Worm (Caenorhabditis elegans) whole organism, young adult: ENCODE data around the gene gskl-1.

ENCODE experiments used
- F33H1.4 ChIP-seq: fragments of 200-800 bp; sonication (Bioruptor generic); IDR thresholded peaks from 2 replicates; pipeline ENCODE4 v1.3.6; 2022; ENCODE audit warnings: missing genetic modification reagents, missing genetic modification characterization, missing compliant biosample characterization
- F57C9.4 ChIP-seq: sonication (generic microtip); optimal IDR thresholded peaks from 2 replicates; lab custom pipeline; 2017; ENCODE audit warnings: mild to moderate bottlenecking, missing genetic modification characterization, missing compliant biosample characterization
- K12H6.12 ChIP-seq: fragments of 200-800 bp; sonication (Bioruptor generic); optimal IDR thresholded peaks from 2 replicates; lab custom pipeline; 2018; ENCODE audit warnings: mild to moderate bottlenecking, missing genetic modification characterization, missing compliant biosample characterization
- Y53G8AR.9 ChIP-seq: fragments of 200-800 bp; sonication (Bioruptor generic); conservative IDR thresholded peaks from 2 replicates; pipeline ENCODE4 v1.3.6; 2022; ENCODE audit warnings: missing genetic modification reagents, missing genetic modification characterization, missing compliant biosample characterization
- Y79H2A.3 ChIP-seq: fragments of 200-800 bp; sonication (Bioruptor generic); conservative IDR thresholded peaks from 2 replicates; pipeline ENCODE4 v1.3.6; 2022; ENCODE audit warnings: missing genetic modification reagents, missing genetic modification characterization, missing compliant biosample characterization
- ama-1 ChIP-seq, 3 experiments: fragments of 150-350 bp in 1 of 3; sonication (generic microtip) in 2 of 3; optimal IDR thresholded peaks; 2 replicates each; lab custom pipeline; 2014 to 2018; ENCODE audit warnings: missing biosample characterization in 2 of 3, missing genetic modification characterization in 2 of 3, missing genetic modification reagents in 2 of 3
- aptf-2 ChIP-seq: fragments of 200-800 bp; sonication (Bioruptor generic); conservative IDR thresholded peaks from 2 replicates; pipeline ENCODE4 v1.3.6; 2022; ENCODE audit warnings: missing genetic modification reagents, missing genetic modification characterization, missing compliant biosample characterization
- attf-3 ChIP-seq: fragments of 200-800 bp; sonication (Bioruptor generic); conservative IDR thresholded peaks from 2 replicates; pipeline ENCODE4 v1.3.6; 2022; ENCODE audit warnings: missing genetic modification reagents, missing genetic modification characterization, missing compliant biosample characterization
- attf-5 ChIP-seq: fragments of 200-800 bp; sonication (Bioruptor generic); optimal IDR thresholded peaks from 2 replicates; lab custom pipeline; 2018; ENCODE audit warnings: mild to moderate bottlenecking, missing genetic modification characterization, missing compliant biosample characterization
- attf-6 ChIP-seq: fragments of 200-800 bp; sonication (Bioruptor generic); IDR thresholded peaks from 2 replicates; pipeline ENCODE4 v1.3.6; 2022; ENCODE audit warnings: missing genetic modification reagents, missing genetic modification characterization, missing compliant biosample characterization
- cebp-1 ChIP-seq, 2 experiments: fragments of 200-800 bp in 1 of 2; sonication (Bioruptor generic) in 1 of 2; sonication (generic microtip) in 1 of 2; IDR thresholded peaks in 1 of 2; optimal IDR thresholded peaks in 1 of 2; 2 replicates each; pipeline versions ENCODE4 v1.3.6 to Lab custom; 2017 to 2022; ENCODE audit warnings: missing compliant biosample characterization in 2 of 2, missing genetic modification characterization in 2 of 2, mild to moderate bottlenecking in 1 of 2, missing genetic modification reagents in 1 of 2, moderate library complexity in 1 of 2
- cebp-2 ChIP-seq: fragments of 200-800 bp; sonication (Bioruptor generic); IDR thresholded peaks from 2 replicates; pipeline ENCODE4 v1.3.6; 2022; ENCODE audit warnings: missing genetic modification characterization, missing compliant biosample characterization
- ceh-27 ChIP-seq: fragments of 200-800 bp; sonication (Bioruptor generic); optimal IDR thresholded peaks from 2 replicates; lab custom pipeline; 2018; ENCODE audit warnings: mild to moderate bottlenecking, missing genetic modification characterization, moderate library complexity, missing compliant biosample characterization
- die-1 ChIP-seq: sonication (generic microtip); optimal IDR thresholded peaks from 2 replicates; lab custom pipeline; 2016; ENCODE audit warnings: missing genotype, mild to moderate bottlenecking, missing genetic modification characterization, missing compliant biosample characterization
- dox-1 ChIP-seq: fragments of 200-800 bp; sonication (Bioruptor generic); IDR thresholded peaks from 2 replicates; pipeline ENCODE4 v1.3.6; 2022; ENCODE audit warnings: missing genetic modification reagents, missing genetic modification characterization, missing compliant biosample characterization
- egl-44 ChIP-seq: fragments of 200-800 bp; sonication (Bioruptor generic); IDR thresholded peaks from 2 replicates; pipeline ENCODE4 v1.3.6; 2022; ENCODE audit warnings: missing genetic modification reagents, missing genetic modification characterization, missing compliant biosample characterization
- ets-4 ChIP-seq: fragments of 200-800 bp; sonication (Bioruptor generic); optimal IDR thresholded peaks from 2 replicates; lab custom pipeline; 2018; ENCODE audit warnings: mild to moderate bottlenecking, missing genetic modification characterization, missing compliant biosample characterization
- fkh-3 ChIP-seq: sonication (generic microtip); optimal IDR thresholded peaks from 2 replicates; lab custom pipeline; 2016; ENCODE audit warnings: mild to moderate bottlenecking, missing genetic modification characterization, missing compliant biosample characterization
- gei-17 ChIP-seq: fragments of 200-800 bp; sonication (Bioruptor generic); optimal IDR thresholded peaks from 2 replicates; lab custom pipeline; 2018; ENCODE audit warnings: mild to moderate bottlenecking, missing genetic modification characterization, missing compliant biosample characterization
- hlh-26 ChIP-seq: fragments of 200-800 bp; sonication (Bioruptor generic); conservative IDR thresholded peaks from 2 replicates; pipeline ENCODE4 v1.3.6; 2022; ENCODE audit warnings: missing genetic modification reagents, missing genetic modification characterization, missing compliant biosample characterization
- hmg-1.2 ChIP-seq: fragments of 200-800 bp; sonication (Bioruptor generic); IDR thresholded peaks from 2 replicates; pipeline ENCODE4 v1.3.6; 2022; ENCODE audit warnings: missing genetic modification reagents, missing genetic modification characterization, missing compliant biosample characterization
- hmg-20 ChIP-seq: fragments of 200-800 bp; sonication (Bioruptor generic); IDR thresholded peaks from 2 replicates; pipeline ENCODE4 v1.3.6; 2022; ENCODE audit warnings: missing genetic modification reagents, missing genetic modification characterization, missing compliant biosample characterization
- lag-1 ChIP-seq: fragments of 200-800 bp; sonication (Bioruptor generic); IDR thresholded peaks from 2 replicates; pipeline ENCODE4 v1.3.6; 2022; ENCODE audit warnings: missing genetic modification reagents, missing genetic modification characterization, missing compliant biosample characterization
- lin-26 ChIP-seq: fragments of 200-800 bp; sonication (Bioruptor generic); IDR thresholded peaks from 2 replicates; pipeline ENCODE4 v1.3.6; 2022; ENCODE audit warnings: missing genetic modification reagents, missing genetic modification characterization, missing compliant biosample characterization
- lin-54 ChIP-seq: fragments of 200-800 bp; sonication (Bioruptor generic); optimal IDR thresholded peaks from 2 replicates; lab custom pipeline; 2018; ENCODE audit warnings: mild to moderate bottlenecking, missing genetic modification characterization, missing compliant biosample characterization
- lir-1 ChIP-seq: fragments of 200-800 bp; sonication (Bioruptor generic); conservative IDR thresholded peaks from 2 replicates; pipeline ENCODE4 v1.3.6; 2022; ENCODE audit warnings: missing genetic modification reagents, missing genetic modification characterization, missing compliant biosample characterization
- lsl-1 ChIP-seq: fragments of 200-800 bp; sonication (Bioruptor generic); optimal IDR thresholded peaks from 2 replicates; lab custom pipeline; 2018; ENCODE audit warnings: mild to moderate bottlenecking, missing genetic modification characterization, moderate library complexity, missing compliant biosample characterization
- madf-10 ChIP-seq: sonication (generic microtip); optimal IDR thresholded peaks from 2 replicates; lab custom pipeline; 2016; ENCODE audit warnings: mild to moderate bottlenecking, missing genetic modification characterization, missing compliant biosample characterization
- mxl-1 ChIP-seq: sonication (generic microtip); optimal IDR thresholded peaks from 2 replicates; lab custom pipeline; 2016; ENCODE audit warnings: missing genetic modification characterization, missing compliant biosample characterization
- nhr-80 ChIP-seq: sonication (generic microtip); optimal IDR thresholded peaks from 2 replicates; lab custom pipeline; 2016; ENCODE audit warnings: missing genetic modification characterization, missing compliant biosample characterization
- pbrm-1 ChIP-seq: fragments of 200-800 bp; sonication (Bioruptor generic); IDR thresholded peaks from 2 replicates; pipeline ENCODE4 v1.3.6; 2022; ENCODE audit warnings: missing genetic modification reagents, missing genetic modification characterization, missing compliant biosample characterization
- pha-4 ChIP-seq: fragments of 150-350 bp; sonication (generic microtip); optimal IDR thresholded peaks from 2 replicates; lab custom pipeline; 2014; ENCODE audit warnings: missing biosample characterization, missing genetic modification reagents, missing genetic modification characterization
- snpc-1.1 ChIP-seq: sonication (generic microtip); optimal IDR thresholded peaks from 2 replicates; lab custom pipeline; 2017; ENCODE audit warnings: missing genetic modification characterization, mild to moderate bottlenecking, missing compliant biosample characterization, antibody characterized with exemption, moderate library complexity, missing genotype, missing genetic modification reagents; ENCODE audit not compliant: insufficient read depth
- tbp1 ChIP-seq: fragments of 200-800 bp; sonication (Bioruptor generic); optimal IDR thresholded peaks from 2 replicates; lab custom pipeline; 2018; ENCODE audit warnings: mild to moderate bottlenecking, missing genetic modification characterization, missing compliant biosample characterization
- unc-130 ChIP-seq: sonication (generic microtip); optimal IDR thresholded peaks from 2 replicates; lab custom pipeline; 2016; ENCODE audit warnings: missing genetic modification reagents, missing genetic modification characterization, missing compliant biosample characterization
- xnd-1 ChIP-seq: sonication (generic microtip); optimal IDR thresholded peaks from 2 replicates; lab custom pipeline; 2016; ENCODE audit warnings: missing genotype, missing genetic modification reagents, missing genetic modification characterization, missing compliant biosample characterization
- zim-3 ChIP-seq: sonication (generic microtip); optimal IDR thresholded peaks from 2 replicates; lab custom pipeline; 2017; ENCODE audit warnings: mild to moderate bottlenecking, missing genetic modification characterization, moderate library complexity, missing compliant biosample characterization

The gskl-1 gene

ce11 chrII:10949383-10949782 lies 2.0 kb downstream of the gskl-1 start:
- TF ChIP-seq attf-5 (no peak), cebp-1 (GFP tag; IDR thresholded peaks at IDR 0.05; lab: Robert Waterston, UW) (no peak), cebp-1 (tag; optimal IDR thresholded peaks at IDR 0.05; lab: Kevin White, UChicago) (peak; percentile 56), nhr-80 (tag; lab: Kevin White, UChicago) (peak; percentile 58), ama-1 (optimal IDR thresholded peaks at IDR 0.05; lab: Kevin White, UChicago) (no peak), ama-1 (GFP tag; optimal IDR thresholded peaks at IDR 0.05; lab: Kevin White, UChicago) (no peak), unc-130 (GFP tag; lab: Kevin White, UChicago) (no peak), F33H1.4 (no peak), F57C9.4 (tag; lab: Kevin White, UChicago) (no peak)

ce11 chrII:10950107-10950679 lies 2.8 kb downstream of the gskl-1 start, which contains the start of gene gst-5:
Gene gst-5 (plus strand): TSS chrII:10950352.
- TF ChIP-seq dox-1 (GFP tag; lab: Robert Waterston, UW): peak; percentile 45; the same call in 1 of the 2 replicates
- no peak for TF ChIP-seq lag-1 (GFP tag; lab: Robert Waterston, UW)
- TF ChIP-seq mxl-1: no peak
- TF ChIP-seq Y53G8AR.9: no peak
- no peak for TF ChIP-seq lin-54
- no peak for TF ChIP-seq madf-10
- peak; percentile 2 for TF ChIP-seq tbp1
- TF ChIP-seq lin-26: 0 out of 2 replicates have a peak, but pooled peaks have one; percentile 13
- TF ChIP-seq hmg-1.2 (GFP tag; lab: Robert Waterston, UW): peak; percentile 24; the same call in 1 of the 2 replicates
- TF ChIP-seq nhr-80 (tag; lab: Kevin White, UChicago): peak; percentile 9
- TF ChIP-seq cebp-2 (GFP tag; lab: Robert Waterston, UW): no peak
- TF ChIP-seq hlh-26: no peak
- TF ChIP-seq attf-3 (GFP tag; lab: Robert Waterston, UW): no peak
- TF ChIP-seq xnd-1 (tag; lab: Kevin White, UChicago): no peak
- TF ChIP-seq Y79H2A.3 (GFP tag; lab: Robert Waterston, UW): no peak
- no peak for TF ChIP-seq zim-3
- TF ChIP-seq cebp-1 (GFP tag; IDR thresholded peaks at IDR 0.05; lab: Robert Waterston, UW): peak; percentile 22; the same call in 1 of the 2 replicates
- peak; percentile 66 for TF ChIP-seq cebp-1 (tag; optimal IDR thresholded peaks at IDR 0.05; lab: Kevin White, UChicago)
- no peak for TF ChIP-seq ets-4

- TF ChIP-seq lsl-1 (GFP tag; lab: Kevin White, UChicago) (peak; percentile 66), F33H1.4 (0 out of 2 replicates have a peak, but pooled peaks have one; percentile 24), pbrm-1 (GFP tag; lab: Robert Waterston, UW) (no peak)
Observed at ce11 chrII:10953065-10953464, 5.7 kb downstream of the gskl-1 start, which contains the start of gene nos-1. Gene nos-1 (minus strand): TSS chrII:10953165.

ce11 chrII:10955114-10955513 lies 7.8 kb downstream of the gskl-1 start:
- TF ChIP-seq egl-44 (no peak), mxl-1 (no peak), die-1 (tag; lab: Kevin White, UChicago) (no peak), F33H1.4 (no peak), pha-4 (no peak)

- TF ChIP-seq K12H6.12 (no peak), hmg-20 (GFP tag; lab: Robert Waterston, UW) (no peak), ceh-27 (GFP tag; lab: Kevin White, UChicago) (no peak), gei-17 (GFP tag; lab: Kevin White, UChicago) (no peak), aptf-2 (GFP tag; lab: Robert Waterston, UW) (no peak), Y79H2A.3 (GFP tag; lab: Robert Waterston, UW) (no peak), lir-1 (GFP tag; lab: Robert Waterston, UW) (no peak), snpc-1.1 (no peak), fkh-3 (tag; lab: Kevin White, UChicago) (no peak), attf-6 (GFP tag; lab: Robert Waterston, UW) (no peak)
Observed at ce11 chrII:10956793-10957192, 9.4 kb downstream of the gskl-1 start, which contains the start of gene R03D7.8. Gene R03D7.8 (minus strand): TSS chrII:10956893.
